Worm (Caenorhabditis elegans) whole organism, late embryonic: ENCODE results near the gene rcan-1.

Experiments used
- Y22D7AL.16 ChIP-seq: sonication (generic microtip); optimal IDR thresholded peaks from 2 replicates; lab custom pipeline; 2016; ENCODE audit warnings: missing genetic modification characterization, missing compliant biosample characterization
- ceh-9 ChIP-seq: sonication (generic microtip); optimal IDR thresholded peaks from 2 replicates; lab custom pipeline; 2016; ENCODE audit warnings: mild to moderate bottlenecking, missing genetic modification characterization, inconsistent platforms, missing compliant biosample characterization
- hlh-30 ChIP-seq: sonication (generic microtip); optimal IDR thresholded peaks from 2 replicates; lab custom pipeline; 2017; ENCODE audit warnings: antibody characterized with exemption, missing genetic modification characterization, missing compliant biosample characterization; ENCODE audit not compliant: insufficient read depth

DNA sequence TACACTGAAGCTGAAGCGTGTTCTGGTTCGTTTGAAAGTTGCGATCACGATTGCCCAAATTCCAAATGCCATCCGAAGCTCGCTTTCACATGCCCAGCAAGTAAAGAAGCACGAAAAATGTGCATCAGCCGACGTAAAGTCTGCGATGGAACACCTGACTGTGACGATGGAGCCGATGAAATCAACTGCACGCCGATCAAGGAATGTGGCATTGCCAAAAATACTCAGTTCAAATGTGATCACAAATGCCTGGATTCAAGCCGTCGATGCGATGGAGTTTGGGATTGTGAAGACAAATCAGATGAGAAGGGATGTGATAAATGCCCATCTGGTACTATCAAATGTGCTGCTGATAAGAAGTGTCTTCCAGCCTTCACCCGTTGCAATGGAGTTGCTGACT is 45.5 kb upstream of the rcan-1 start:
- TF ChIP-seq ceh-9 (tag; lab: Kevin White, UChicago) (no peak), Y22D7AL.16 (tag; lab: Kevin White, UChicago) (no peak), hlh-30 (tag; lab: Kevin White, UChicago) (no peak)
